Worm (Caenorhabditis elegans) whole organism, late embryonic: ENCODE measurements around the gene Y58A7A.1.

ENCODE experiments used
- ceh-19 ChIP-seq: fragments of 200-800 bp; sonication (Bioruptor generic); optimal IDR thresholded peaks from 2 replicates; lab custom pipeline; 2018; ENCODE audit warnings: mild to moderate bottlenecking, missing genetic modification characterization, missing compliant biosample characterization
- ceh-2 ChIP-seq: sonication (generic microtip); optimal IDR thresholded peaks from 2 replicates; lab custom pipeline; 2016; ENCODE audit warnings: missing genotype, missing genetic modification characterization, missing compliant biosample characterization
- dmd-4 ChIP-seq: sonication (generic microtip); optimal IDR thresholded peaks from 2 replicates; lab custom pipeline; 2016; ENCODE audit warnings: borderline replicate concordance, missing genetic modification characterization, missing compliant biosample characterization
- dve-1 ChIP-seq: sonication (generic microtip); optimal IDR thresholded peaks from 2 replicates; lab custom pipeline; 2017; ENCODE audit warnings: antibody characterized with exemption, mild to moderate bottlenecking, missing genetic modification characterization, missing compliant biosample characterization
- ets-4 ChIP-seq: sonication (generic microtip); optimal IDR thresholded peaks from 2 replicates; lab custom pipeline; 2016; ENCODE audit warnings: missing genetic modification characterization, missing compliant biosample characterization
- mec-3 ChIP-seq: sonication (generic microtip); optimal IDR thresholded peaks from 2 replicates; lab custom pipeline; 2016; ENCODE audit warnings: borderline replicate concordance, missing genetic modification characterization, missing compliant biosample characterization
- nhr-11 ChIP-seq: fragments of 150-350 bp; optimal IDR thresholded peaks from 2 replicates; lab custom pipeline; 2014; ENCODE audit warnings: missing biosample characterization, missing genetic modification characterization

DNA sequence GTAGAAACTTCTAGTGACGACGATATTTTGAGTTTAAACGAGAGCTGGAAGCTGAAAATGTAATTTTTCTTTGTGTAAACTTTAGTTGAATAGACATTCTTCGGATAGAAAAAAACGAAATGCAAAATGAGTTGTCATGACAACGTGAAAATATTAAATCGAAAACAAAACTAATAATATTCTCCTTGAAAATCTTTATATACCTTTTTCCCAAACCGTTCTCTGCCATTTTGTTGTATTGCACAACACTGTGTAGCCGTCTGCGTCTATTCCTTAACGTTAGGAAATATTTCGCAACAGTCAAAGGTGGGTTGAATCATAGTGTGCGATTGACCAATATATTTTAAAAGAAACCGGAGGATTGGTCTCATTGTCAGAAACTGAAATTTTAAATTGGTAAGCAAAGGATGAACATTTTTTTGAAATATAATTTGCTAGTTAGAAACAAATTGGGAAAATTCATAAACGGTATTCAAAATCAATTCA lies 11.6 kb upstream of the Y58A7A.1 start, which contains the start of gene Y58A7A.3:
- TF ChIP-seq ets-4 (tag; lab: Kevin White, UChicago) (no peak), ceh-19 (GFP tag; lab: Kevin White, UChicago) (no peak), dve-1 (no peak), mec-3 (tag; lab: Kevin White, UChicago) (no peak), dmd-4 (tag; lab: Kevin White, UChicago) (no peak), ceh-2 (tag; lab: Kevin White, UChicago) (no peak), nhr-11 (tag; lab: Kevin White, UChicago) (no peak)
